Fruit fly (Drosophila melanogaster) whole organism, adult: ENCODE results near the gene CG32023.

ENCODE experiments used
- CG12768 ChIP-seq: fragments of 200-800 bp; sonication (Bioruptor generic); optimal IDR thresholded peaks from 2 replicates; lab custom pipeline; 2017; ENCODE audit warnings: missing biosample characterization, missing genetic modification characterization, mild to moderate bottlenecking, moderate library complexity, missing genetic modification reagents
- CG33017 ChIP-seq: fragments of 200-800 bp; sonication (Bioruptor generic); optimal IDR thresholded peaks from 2 replicates; lab custom pipeline; 2018; ENCODE audit warnings: missing biosample characterization, mild to moderate bottlenecking, missing genetic modification characterization, moderate library complexity
- CG7045 ChIP-seq: fragments of 200-800 bp; sonication (Bioruptor generic); optimal IDR thresholded peaks from 2 replicates; lab custom pipeline; 2017; ENCODE audit warnings: missing biosample characterization, mild to moderate bottlenecking, missing genetic modification characterization
- Clk ChIP-seq: fragments of 200-800 bp; sonication (Bioruptor generic); optimal IDR thresholded peaks from 2 replicates; lab custom pipeline; 2017; ENCODE audit warnings: missing biosample characterization, missing genetic modification characterization
- cic ChIP-seq: fragments of 200-800 bp; sonication (Bioruptor generic); optimal IDR thresholded peaks from 2 replicates; lab custom pipeline; 2017; ENCODE audit warnings: missing biosample characterization, mild to moderate bottlenecking, missing genetic modification characterization, moderate library complexity
- cnc ChIP-seq, 2 experiments: fragments of >200 bp; optimal IDR thresholded peaks; 2 replicates each; lab custom pipeline; 2017
- kay ChIP-seq: fragments of 200-800 bp; sonication (Bioruptor generic); peaks from one replicate; lab custom pipeline; 2016; ENCODE audit warnings: missing biosample characterization, missing genetic modification characterization, borderline replicate concordance
- tj ChIP-seq: fragments of 200-800 bp; sonication (Bioruptor generic); optimal IDR thresholded peaks from 3 replicates; lab custom pipeline; 2017; ENCODE audit warnings: missing biosample characterization, mild to moderate bottlenecking, missing genetic modification characterization, moderate library complexity
- toe ChIP-seq: fragments of 200-800 bp; sonication (Bioruptor generic); optimal IDR thresholded peaks from 2 replicates; lab custom pipeline; 2016; ENCODE audit warnings: missing biosample characterization, missing genetic modification characterization

dm6 chr3L:8777313-8777924 lies 26.6 kb downstream of the CG32023 start:
- TF ChIP-seq CG12768, result no peak
- no peak for TF ChIP-seq cnc (optimal IDR thresholded peaks at IDR 0.05; lab: Kevin White, UChicago)
- TF ChIP-seq Clk, result no peak
- peak; percentile 89 for TF ChIP-seq kay (GFP tag; lab: Kevin White, UChicago)
- no peak for TF ChIP-seq CG7045 (GFP tag; lab: Kevin White, UChicago)
- no peak for TF ChIP-seq tj (GFP tag; lab: Kevin White, UChicago)
- TF ChIP-seq CG33017 (tag; lab: Kevin White, UChicago), result no peak
- no peak for TF ChIP-seq toe (GFP tag; lab: Kevin White, UChicago)
- TF ChIP-seq cic (GFP tag; lab: Kevin White, UChicago), result no peak
